Fruit fly (Drosophila melanogaster) whole organism, embryonic: ENCODE data around the gene CG5290.

Experiments used
- Dfd ChIP-seq, 2 experiments: fragments of >200 bp; optimal IDR thresholded peaks; 2 replicates each; lab custom pipeline; 2017; ENCODE audit warnings: missing biosample characterization in 2 of 2, missing genetic modification characterization in 2 of 2
- jing ChIP-seq: fragments of 200-800 bp; sonication (Bioruptor generic); optimal IDR thresholded peaks from 2 replicates; lab custom pipeline; 2018; ENCODE audit warnings: missing biosample characterization, mild to moderate bottlenecking, missing genetic modification characterization
- usp ChIP-seq: fragments of >200 bp; optimal IDR thresholded peaks from 2 replicates; lab custom pipeline; 2017; ENCODE audit warnings: missing biosample characterization, missing genetic modification characterization

dm6 chr3L:17887393-17887792, 25.0 kb downstream of the CG5290 start, which contains the start of gene CG7402:
- no peak for TF ChIP-seq Dfd (GFP tag; optimal IDR thresholded peaks at IDR 0.05; lab: Kevin White, UChicago)
- no peak for TF ChIP-seq jing
- TF ChIP-seq usp (GFP tag; lab: Kevin White, UChicago), result no peak
